Worm (Caenorhabditis elegans) whole organism, L1 larva: Measurements from ENCODE around the gene W03B1.9.
"Not testable (repeated sequence)": the region's sequence is repeated elsewhere in the genome, so short reads cannot be mapped to it uniquely, and the experiment has no call there.

Experiments used
- C16A3.4 ChIP-seq: fragments of 150-350 bp; optimal IDR thresholded peaks from 2 replicates; lab custom pipeline; 2014; ENCODE audit warnings: missing biosample characterization, missing genetic modification characterization
- C34B4.2 ChIP-seq: sonication (generic microtip); optimal IDR thresholded peaks from 2 replicates; lab custom pipeline; 2017; ENCODE audit warnings: mild to moderate bottlenecking, missing genetic modification characterization, missing compliant biosample characterization
- F16B12.6 ChIP-seq: fragments of 150-350 bp; optimal IDR thresholded peaks from 2 replicates; lab custom pipeline; 2014; ENCODE audit warnings: missing biosample characterization, missing genetic modification characterization
- Y116A8C.19 ChIP-seq: sonication (generic microtip); optimal IDR thresholded peaks from 2 replicates; lab custom pipeline; 2016; ENCODE audit warnings: missing compliant biosample characterization, missing genetic modification characterization, borderline replicate concordance
- ama-1 ChIP-seq: fragments of 150-350 bp; optimal IDR thresholded peaks from 2 replicates; lab custom pipeline; 2014
- blmp-1 ChIP-seq: fragments of 150-350 bp; optimal IDR thresholded peaks from 2 replicates; lab custom pipeline; 2014; ENCODE audit warnings: missing biosample characterization, missing genetic modification characterization
- ceh-8 ChIP-seq: fragments of 200-800 bp; sonication (Bioruptor generic); optimal IDR thresholded peaks from 2 replicates; lab custom pipeline; 2018; ENCODE audit warnings: mild to moderate bottlenecking, missing genetic modification characterization, moderate library complexity, missing compliant biosample characterization
- dpl-1 ChIP-seq, 3 experiments: fragments of 150-350 bp in 2 of 3; sonication (generic microtip) in 1 of 3; optimal IDR thresholded peaks; 2 replicates each; lab custom pipeline; 2014 to 2017; ENCODE audit warnings: missing biosample characterization in 3 of 3, missing genetic modification characterization in 3 of 3, missing genetic modification reagents in 3 of 3
- efl-1 ChIP-seq, 4 experiments: fragments of 150-350 bp; optimal IDR thresholded peaks in 3 of 4; peaks in 1 of 4; 1 replicate in 1 of 4; 2 replicates in 3 of 4; lab custom pipeline; 2014; ENCODE audit warnings: missing biosample characterization in 2 of 4, missing genetic modification characterization in 2 of 4, missing genetic modification reagents in 2 of 4
- egl-27 ChIP-seq, 2 experiments: fragments of 150-350 bp in 1 of 2; sonication (generic microtip); optimal IDR thresholded peaks; 3 replicates each; lab custom pipeline; 2017 to 2018; ENCODE audit warnings: missing biosample characterization in 2 of 2, missing genetic modification characterization in 2 of 2, missing genetic modification reagents in 2 of 2
- elt-3 ChIP-seq, 6 experiments: fragments of 150-350 bp in 1 of 6; sonication (generic microtip); optimal IDR thresholded peaks; 2 replicates each; lab custom pipeline; 2017 to 2018; ENCODE audit warnings: missing biosample characterization in 6 of 6, missing genetic modification characterization in 6 of 6, inconsistent platforms in 1 of 6
- fkh-10 ChIP-seq: sonication (generic microtip); optimal IDR thresholded peaks from 2 replicates; lab custom pipeline; 2017; ENCODE audit warnings: missing biosample characterization, missing genetic modification reagents, missing genetic modification characterization
- fos-1 ChIP-seq: fragments of 150-350 bp; optimal IDR thresholded peaks from 2 replicates; lab custom pipeline; 2014; ENCODE audit warnings: missing biosample characterization, missing genetic modification characterization
- hpl-2 ChIP-seq: fragments of 150-350 bp; optimal IDR thresholded peaks from 2 replicates; lab custom pipeline; 2014; ENCODE audit warnings: missing biosample characterization, missing genetic modification reagents, missing genetic modification characterization
- irx-1 ChIP-seq: sonication (generic microtip); optimal IDR thresholded peaks from 2 replicates; lab custom pipeline; 2016; ENCODE audit warnings: missing genetic modification characterization, missing compliant biosample characterization
- isw-1 ChIP-seq: fragments of 200-800 bp; sonication (Bioruptor generic); IDR thresholded peaks from 2 replicates; pipeline ENCODE4 v1.3.6; 2022; ENCODE audit warnings: missing genetic modification characterization, missing compliant biosample characterization
- jun-1 ChIP-seq: fragments of 150-350 bp; optimal IDR thresholded peaks from 2 replicates; lab custom pipeline; 2014; ENCODE audit warnings: missing biosample characterization, missing genetic modification reagents, missing genetic modification characterization
- lin-15B ChIP-seq: fragments of 150-350 bp; sonication (generic microtip); optimal IDR thresholded peaks from 3 replicates; lab custom pipeline; 2014; ENCODE audit warnings: missing biosample characterization, missing genetic modification characterization
- lin-39 ChIP-seq: fragments of 150-350 bp; optimal IDR thresholded peaks from 2 replicates; lab custom pipeline; 2014; ENCODE audit warnings: missing biosample characterization, missing genetic modification reagents, missing genetic modification characterization
- mab-9 ChIP-seq: fragments of 200-800 bp; sonication (Bioruptor generic); IDR thresholded peaks from 2 replicates; pipeline ENCODE4 v1.3.6; 2022; ENCODE audit warnings: missing genetic modification reagents, missing genetic modification characterization, missing compliant biosample characterization
- mdl-1 ChIP-seq, 2 experiments: fragments of 150-350 bp; optimal IDR thresholded peaks; 2 replicates each; lab custom pipeline; 2014 to 2017; ENCODE audit warnings: missing biosample characterization in 2 of 2, missing genetic modification characterization in 2 of 2, inconsistent platforms in 1 of 2
- nhr-20 ChIP-seq: sonication (generic microtip); optimal IDR thresholded peaks from 2 replicates; lab custom pipeline; 2016; ENCODE audit warnings: mild to moderate bottlenecking, missing genetic modification characterization, missing compliant biosample characterization
- nhr-77 ChIP-seq: fragments of 150-350 bp; optimal IDR thresholded peaks from 2 replicates; lab custom pipeline; 2014; ENCODE audit warnings: missing biosample characterization, missing genetic modification characterization
- nhr-84 ChIP-seq: sonication (generic microtip); optimal IDR thresholded peaks from 2 replicates; lab custom pipeline; 2017; ENCODE audit warnings: missing biosample characterization, missing genetic modification characterization
- nhr-90 ChIP-seq: sonication (generic microtip); optimal IDR thresholded peaks from 2 replicates; lab custom pipeline; 2016; ENCODE audit warnings: mild to moderate bottlenecking, missing genetic modification characterization, missing compliant biosample characterization; ENCODE audit not compliant: poor library complexity
- pqm-1 ChIP-seq: sonication (generic microtip); optimal IDR thresholded peaks from 3 replicates; lab custom pipeline; 2017; ENCODE audit warnings: missing biosample characterization, missing genetic modification characterization
- rnt-1 ChIP-seq: sonication (generic microtip); optimal IDR thresholded peaks from 2 replicates; lab custom pipeline; 2016; ENCODE audit warnings: mild to moderate bottlenecking, missing genetic modification characterization, moderate library complexity, missing compliant biosample characterization
- snpc-4 ChIP-seq: fragments of 150-350 bp; optimal IDR thresholded peaks from 2 replicates; lab custom pipeline; 2014; ENCODE audit warnings: missing biosample characterization, missing genetic modification characterization
- snu-23 ChIP-seq: sonication (generic microtip); optimal IDR thresholded peaks from 2 replicates; lab custom pipeline; 2016; ENCODE audit warnings: missing genetic modification characterization, missing compliant biosample characterization
- sup-37 ChIP-seq: fragments of 200-800 bp; sonication (Bioruptor generic); optimal IDR thresholded peaks from 2 replicates; lab custom pipeline; 2018; ENCODE audit warnings: mild to moderate bottlenecking, missing genetic modification characterization, missing compliant biosample characterization
- swsn-7 ChIP-seq: sonication (generic microtip); optimal IDR thresholded peaks from 2 replicates; lab custom pipeline; 2016; ENCODE audit warnings: missing genetic modification characterization, missing compliant biosample characterization
- tlp-1 ChIP-seq: fragments of 150-350 bp; optimal IDR thresholded peaks from 2 replicates; lab custom pipeline; 2014; ENCODE audit warnings: missing biosample characterization, missing genetic modification characterization
- unc-130 ChIP-seq: fragments of 150-350 bp; optimal IDR thresholded peaks from 2 replicates; lab custom pipeline; 2017; ENCODE audit warnings: missing biosample characterization, missing genetic modification characterization, inconsistent platforms
- unc-30 ChIP-seq: sonication (generic microtip); optimal IDR thresholded peaks from 2 replicates; lab custom pipeline; 2017; ENCODE audit warnings: missing biosample characterization, missing genetic modification characterization
- unc-62 ChIP-seq: fragments of 150-350 bp; optimal IDR thresholded peaks from 2 replicates; lab custom pipeline; 2014; ENCODE audit warnings: missing biosample characterization, missing genetic modification reagents, missing genetic modification characterization
- unc-86 ChIP-seq: sonication (generic microtip); optimal IDR thresholded peaks from 2 replicates; lab custom pipeline; 2016; ENCODE audit warnings: missing genetic modification characterization, missing compliant biosample characterization
- vab-15 ChIP-seq: sonication (generic microtip); optimal IDR thresholded peaks from 2 replicates; lab custom pipeline; 2017; ENCODE audit warnings: missing genotype, mild to moderate bottlenecking, missing genetic modification characterization, missing compliant biosample characterization
- xbp-1 ChIP-seq: sonication (generic microtip); optimal IDR thresholded peaks from 2 replicates; lab custom pipeline; 2016; ENCODE audit warnings: missing genetic modification characterization, missing compliant biosample characterization
- ztf-11 ChIP-seq, 2 experiments: sonication (generic microtip); optimal IDR thresholded peaks; 2 replicates each; lab custom pipeline; 2016 to 2017; ENCODE audit warnings: missing genetic modification characterization in 2 of 2, missing biosample characterization in 1 of 2, missing compliant biosample characterization in 1 of 2

Gene W03B1.9

DNA sequence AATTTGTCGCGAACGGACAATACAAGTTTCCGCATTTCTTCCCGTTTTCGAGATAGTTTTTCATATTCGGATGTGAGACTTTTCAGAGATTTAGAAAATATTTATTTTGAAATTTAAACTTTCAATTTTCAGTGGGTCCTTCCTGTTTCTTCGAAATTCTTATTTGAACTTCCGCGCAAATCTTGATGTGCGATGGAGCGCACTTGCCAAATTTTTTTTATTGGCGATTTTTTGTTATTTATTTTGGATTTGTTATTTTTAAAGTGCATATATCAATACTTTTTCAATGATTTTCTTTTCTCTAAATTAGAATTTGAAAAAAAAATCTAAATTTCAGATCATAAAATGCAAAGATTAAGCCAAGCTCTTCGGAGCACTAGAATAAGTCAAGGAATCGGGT, 517 bp upstream of the W03B1.9 start, which contains the start of gene sars-2 (continued):
- no peak for TF ChIP-seq ceh-8 (GFP tag; lab: Kevin White, UChicago)
- TF ChIP-seq C34B4.2 (tag; lab: Kevin White, UChicago), result no peak
- peak; percentile 27 for TF ChIP-seq swsn-7 (tag; lab: Kevin White, UChicago)
- TF ChIP-seq tlp-1 (tag; lab: Kevin White, UChicago), result no peak
- TF ChIP-seq pqm-1 (tag; lab: Kevin White, UChicago), result no peak
- no peak for TF ChIP-seq hpl-2 (GFP tag; lab: Kevin White, UChicago)
- no peak for TF ChIP-seq elt-3 (tag; optimal IDR thresholded peaks at IDR 0.05; lab: Kevin White, UChicago)
- TF ChIP-seq Y116A8C.19 (tag; lab: Kevin White, UChicago), result no peak
- peak; percentile 25 for TF ChIP-seq nhr-90
- no peak for TF ChIP-seq mab-9
- TF ChIP-seq egl-27 (tag; optimal IDR thresholded peaks at IDR 0.05; lab: Kevin White, UChicago), result no peak
- peak; percentile 19; the same call in 1 of the 2 replicates for TF ChIP-seq isw-1
- no peak for TF ChIP-seq mdl-1 (tag; optimal IDR thresholded peaks at IDR 0.05; lab: Kevin White, UChicago)
- no peak for TF ChIP-seq fkh-10 (GFP tag; lab: Kevin White, UChicago)
- TF ChIP-seq snpc-4 (tag; lab: Kevin White, UChicago), result no peak
- no peak for TF ChIP-seq unc-86 (tag; lab: Kevin White, UChicago)
- TF ChIP-seq unc-130 (tag; lab: Kevin White, UChicago), result no peak
- TF ChIP-seq fos-1 (tag; lab: Kevin White, UChicago), result no peak
- no peak for TF ChIP-seq sup-37
- TF ChIP-seq unc-30 (tag; lab: Kevin White, UChicago), result no peak
- TF ChIP-seq vab-15, result no peak
- TF ChIP-seq rnt-1, result peak; percentile 44
- peak; percentile 40 for TF ChIP-seq xbp-1 (tag; lab: Kevin White, UChicago)
- peak; percentile 52 for TF ChIP-seq snu-23
- no peak for TF ChIP-seq ama-1 (lab: Kevin White, UChicago)
- TF ChIP-seq ztf-11 (tag; optimal IDR thresholded peaks at IDR 0.05; lab: Kevin White, UChicago), result no peak
- TF ChIP-seq lin-39, result no peak
- no peak for TF ChIP-seq nhr-84 (tag; lab: Kevin White, UChicago)
- no peak for TF ChIP-seq blmp-1 (tag; lab: Kevin White, UChicago)
- TF ChIP-seq C16A3.4 (tag; lab: Kevin White, UChicago), result peak; percentile 33
- TF ChIP-seq unc-62, result no peak
- TF ChIP-seq, all 84 proteins: peak for 23

DNA sequence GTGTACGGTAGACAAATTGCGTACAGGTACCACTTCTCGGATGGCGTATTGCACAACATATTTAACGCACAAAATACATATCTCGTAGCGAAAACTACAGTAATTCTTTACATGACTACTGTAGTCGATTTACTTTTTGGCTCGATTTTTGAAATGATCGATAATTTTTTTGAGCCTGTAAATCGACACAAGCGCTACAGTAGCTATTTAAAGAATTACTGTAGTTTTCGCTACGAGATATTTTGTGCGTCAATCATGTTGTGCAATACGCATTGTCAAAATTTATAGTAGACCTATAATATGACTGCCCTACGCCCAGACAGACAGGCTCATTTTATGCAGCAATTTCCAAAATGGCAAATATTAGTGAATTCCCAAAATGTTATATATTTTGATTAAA, 8.6 kb downstream of the W03B1.9 start, which contains the start of gene W03B1.5:
Gene W03B1.5 (plus strand): TSS at position 301 of the 400 bp plus-strand sequence.
- TF ChIP-seq unc-62; egl-27 (tag; optimal IDR thresholded peaks at IDR 0.05; lab: Kevin White, UChicago); dpl-1 (GFP tag; optimal IDR thresholded peaks at IDR 0.05; lab: Kevin White, UChicago): not testable (repeated sequence)

DNA sequence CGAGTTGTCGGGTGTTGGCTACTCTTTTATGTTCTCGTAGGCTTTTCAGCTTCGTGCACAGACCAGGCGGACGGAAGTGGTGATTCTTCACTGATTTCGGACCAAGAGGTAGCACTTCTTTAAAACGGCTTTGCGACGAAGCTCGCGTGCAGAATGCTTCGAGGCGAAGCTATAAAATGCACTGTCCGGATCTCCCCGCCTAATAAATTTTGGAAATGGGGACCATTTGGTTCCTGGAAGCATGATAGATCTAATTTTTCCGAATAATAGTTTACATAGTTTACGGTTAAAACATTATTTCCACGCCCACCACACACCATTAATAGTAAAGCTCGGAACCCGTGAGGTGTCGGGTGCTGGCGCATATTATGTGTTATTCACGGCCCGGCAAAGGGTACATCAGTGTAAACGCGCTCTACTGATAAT, 9.2 kb downstream of the W03B1.9 start:
- TF ChIP-seq pqm-1 (tag; lab: Kevin White, UChicago), result no peak
- peak; percentile 9 for TF ChIP-seq snpc-4 (tag; lab: Kevin White, UChicago)

DNA sequence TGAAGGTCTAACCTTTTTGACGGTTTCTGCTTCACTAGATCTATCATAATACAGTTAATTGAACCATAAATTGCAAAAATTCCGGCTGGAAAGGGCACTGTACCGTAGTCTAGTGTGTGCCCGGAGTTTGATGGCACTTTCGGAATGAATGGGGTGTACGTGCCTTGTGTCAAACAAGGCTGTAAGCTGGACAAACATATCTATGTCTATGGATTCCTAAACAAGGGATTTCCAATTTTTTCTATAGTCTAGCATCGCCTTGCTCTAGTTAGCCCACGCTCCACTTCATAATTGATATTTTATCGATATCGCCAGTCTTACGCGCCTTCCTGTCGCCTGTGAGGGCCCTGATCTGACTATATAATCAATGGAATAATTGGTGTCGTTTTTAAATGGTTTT, 10.3 kb downstream of the W03B1.9 start, which contains the start of gene oac-52:
Gene oac-52 (minus strand): TSS at position 101 of the 400 bp plus-strand sequence.
- no peak for TF ChIP-seq rnt-1
- TF ChIP-seq F16B12.6 (tag; lab: Kevin White, UChicago), result no peak
- TF ChIP-seq nhr-77, result no peak
- TF ChIP-seq dpl-1 (GFP tag; optimal IDR thresholded peaks at IDR 0.05; lab: Kevin White, UChicago), result no peak
- no peak for TF ChIP-seq unc-30 (tag; lab: Kevin White, UChicago)

DNA sequence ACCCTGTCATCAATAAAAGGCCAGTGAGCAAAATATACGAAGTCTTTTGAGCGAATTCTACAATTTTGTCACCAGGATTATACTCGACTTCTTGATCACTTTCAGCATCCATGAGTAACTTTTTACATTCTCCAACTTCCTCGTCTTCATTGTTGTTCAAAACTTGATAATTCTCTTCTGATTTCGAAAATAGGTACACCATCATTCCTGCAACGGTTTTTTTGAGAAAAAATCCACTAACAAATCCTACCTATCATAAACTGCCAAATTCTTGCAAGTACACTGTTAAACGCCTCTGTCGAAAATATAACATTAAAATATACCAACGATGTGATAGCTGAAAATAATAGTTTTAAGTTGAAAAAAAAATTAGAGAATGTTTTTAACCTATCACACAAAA, 12.0 kb downstream of the W03B1.9 start:
- TF ChIP-seq fos-1 (tag; lab: Kevin White, UChicago) (no peak), blmp-1 (tag; lab: Kevin White, UChicago) (no peak), jun-1 (tag; lab: Kevin White, UChicago) (no peak), Y116A8C.19 (tag; lab: Kevin White, UChicago) (no peak), nhr-20 (tag; lab: Kevin White, UChicago) (no peak), irx-1 (tag; lab: Kevin White, UChicago) (no peak), efl-1 (optimal IDR thresholded peaks at IDR 0.05; lab: Kevin White, UChicago) (no peak), efl-1 (GFP tag; optimal IDR thresholded peaks at IDR 0.05 in 1 of 2; lab: Kevin White, UChicago) (peak in 1 of 2 experiments; percentile 89), lin-15B (tag; lab: Kevin White, UChicago) (no peak)
